Worm (Caenorhabditis elegans): Measurements from ENCODE around the gene hmg-4.

The hmg-4 gene

DNA sequence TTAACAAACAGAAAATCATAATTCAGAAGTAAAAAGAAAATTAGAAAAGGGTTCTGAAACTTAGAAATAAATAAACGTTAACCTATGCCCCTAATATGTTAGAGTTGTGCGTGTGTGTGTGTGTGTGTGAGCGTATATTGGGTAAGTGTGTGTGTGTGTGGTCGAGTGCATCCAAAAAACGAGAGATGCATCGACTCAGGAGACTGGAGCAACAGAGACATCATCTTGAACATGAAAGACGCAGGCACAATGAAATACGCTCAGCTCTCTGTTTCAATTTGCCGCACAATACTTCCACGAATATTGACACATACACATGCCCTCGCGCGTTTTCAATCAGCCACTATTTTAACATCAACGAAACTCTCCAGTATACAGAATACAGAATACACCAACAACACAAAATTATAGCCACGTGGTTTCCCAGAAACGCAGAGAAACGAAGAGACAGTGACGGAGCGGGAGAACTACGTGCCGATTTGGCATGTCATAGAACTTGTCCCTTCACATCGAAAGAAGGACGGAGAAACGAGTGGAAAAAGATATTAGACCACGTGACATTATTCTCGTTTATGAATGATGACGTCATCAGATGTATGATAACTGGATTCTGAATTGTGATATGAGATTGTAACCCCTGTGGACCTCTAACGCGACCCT is 5.1 kb downstream of the hmg-4 start (continued):
- TF ChIP-seq lir-3 (tag; optimal IDR thresholded peaks at IDR 0.05) (no peak), ZK546.5 (tag; optimal IDR thresholded peaks at IDR 0.05) (no peak), ZK337.2 (GFP tag; IDR thresholded peaks at IDR 0.05) (no peak), mep-1 (tag; optimal IDR thresholded peaks at IDR 0.05) (peak; percentile 79), ztf-11 (tag; optimal IDR thresholded peaks at IDR 0.05) (no peak), pha-4 (GFP tag; IDR thresholded peaks at IDR 0.05) (no peak), pha-4 (tag; optimal IDR thresholded peaks at IDR 0.05) (no peak), ctbp-1 (GFP tag; IDR thresholded peaks at IDR 0.05) (no peak), hlh-30 (tag; optimal IDR thresholded peaks at IDR 0.05; ENCODE audit: insufficient read depth) (peak; percentile 96), lim-7 (GFP tag; IDR thresholded peaks at IDR 0.05) (no peak), lin-1 (GFP tag; IDR thresholded peaks at IDR 0.05) (no peak), tag-97 (GFP tag; IDR thresholded peaks at IDR 0.05) (no peak), nhr-25 (tag; optimal IDR thresholded peaks at IDR 0.05; ENCODE audit: borderline replicate concordance, insufficient read depth) (peak; percentile 89), nhr-76 (tag; optimal IDR thresholded peaks at IDR 0.05) (no peak), nhr-48 (tag; optimal IDR thresholded peaks at IDR 0.05) (peak; percentile 89), attf-4 (tag; optimal IDR thresholded peaks at IDR 0.05) (no peak), mxl-2 (GFP tag; conservative IDR thresholded peaks at IDR 0.05) (no peak), lin-29 (GFP tag; IDR thresholded peaks at IDR 0.05) (no peak), Y75B8A.6 (GFP tag; IDR thresholded peaks at IDR 0.05) (no peak), ces-1 (GFP tag; optimal IDR thresholded peaks at IDR 0.05) (no peak), lin-39 (tag; optimal IDR thresholded peaks at IDR 0.05) (no peak), aly-2 (tag; optimal IDR thresholded peaks at IDR 0.05) (no peak), mdt-29 (GFP tag; IDR thresholded peaks at IDR 0.05) (peak; percentile 91), fkh-10 (GFP tag; optimal IDR thresholded peaks at IDR 0.05) (no peak), daf-8 (GFP tag; IDR thresholded peaks at IDR 0.05) (no peak), dve-1 (tag; optimal IDR thresholded peaks at IDR 0.05; ENCODE audit: insufficient read depth) (peak; percentile 86), daf-19 (GFP tag; conservative IDR thresholded peaks at IDR 0.05) (no peak), F37D6.2 (tag; optimal IDR thresholded peaks at IDR 0.05) (no peak)

DNA sequence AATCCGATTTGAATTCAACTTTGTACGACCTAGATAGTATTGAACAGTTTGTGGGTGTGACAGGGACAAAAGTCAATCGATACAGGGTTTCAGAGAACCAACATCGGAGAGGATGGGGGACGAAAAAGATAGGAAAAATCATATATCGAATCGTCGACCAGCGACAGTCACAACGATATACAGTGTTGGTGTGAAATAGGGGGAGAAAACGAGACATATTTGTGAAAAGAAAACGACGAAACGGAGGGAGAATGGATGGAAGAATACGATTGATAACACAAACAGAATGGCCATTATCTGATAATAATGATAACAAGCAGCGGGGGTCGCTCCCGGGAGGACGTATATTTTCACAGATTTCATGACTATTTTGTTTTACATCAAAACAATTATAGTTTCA is 6.0 kb downstream of the hmg-4 start:
- no peak for TF ChIP-seq set-16 (GFP tag; IDR thresholded peaks at IDR 0.05)
- 0 out of 2 replicates have a peak, but pooled peaks have one; percentile 20 for TF ChIP-seq vab-7 (GFP tag; IDR thresholded peaks at IDR 0.05)
- peak; percentile 80 for TF ChIP-seq pqm-1 (tag; optimal IDR thresholded peaks at IDR 0.05)
- TF ChIP-seq hif-1 (tag; optimal IDR thresholded peaks at IDR 0.05) = no peak
- TF ChIP-seq nhr-111 (GFP tag; optimal IDR thresholded peaks at IDR 0.05) = no peak
- TF ChIP-seq hlh-30 (tag; optimal IDR thresholded peaks at IDR 0.05; ENCODE audit: insufficient read depth) = peak; percentile 13
- 0 out of 2 replicates have a peak, but pooled peaks have one; percentile 38 for TF ChIP-seq lin-1 (GFP tag; IDR thresholded peaks at IDR 0.05)
- TF ChIP-seq dpl-1 (GFP tag; optimal IDR thresholded peaks at IDR 0.05) = no peak
- TF ChIP-seq ZK337.2 (GFP tag; IDR thresholded peaks at IDR 0.05) = no peak
- no peak for TF ChIP-seq daf-12 (tag; optimal IDR thresholded peaks at IDR 0.05)
- no peak for TF ChIP-seq ctbp-1 (GFP tag; IDR thresholded peaks at IDR 0.05)
- TF ChIP-seq dmd-8 (GFP tag; IDR thresholded peaks at IDR 0.05) = no peak
- TF ChIP-seq Y75B8A.6 (GFP tag; IDR thresholded peaks at IDR 0.05) = no peak
- TF ChIP-seq ztf-11 (tag; optimal IDR thresholded peaks at IDR 0.05) = no peak
- no peak for TF ChIP-seq nhr-41 (GFP tag; IDR thresholded peaks at IDR 0.05)
- no peak for TF ChIP-seq ceh-44 (GFP tag; IDR thresholded peaks at IDR 0.05)
- no peak for TF ChIP-seq zip-2 (tag; optimal IDR thresholded peaks at IDR 0.05)
- no peak for TF ChIP-seq nhr-25 (tag; optimal IDR thresholded peaks at IDR 0.05; ENCODE audit: borderline replicate concordance, insufficient read depth)
- TF ChIP-seq lin-13 (GFP tag; optimal IDR thresholded peaks at IDR 0.05) = no peak
- TF ChIP-seq ceh-82 (tag; optimal IDR thresholded peaks at IDR 0.05) = no peak
- TF ChIP-seq jun-1 (tag; optimal IDR thresholded peaks at IDR 0.05) = no peak
- no peak for TF ChIP-seq unc-39 (tag; optimal IDR thresholded peaks at IDR 0.05)
- TF ChIP-seq dmd-6 (GFP tag; IDR thresholded peaks at IDR 0.05) = peak; percentile 36; the same call in 1 of the 2 replicates
- no peak for TF ChIP-seq R02D3.7 (tag; optimal IDR thresholded peaks at IDR 0.05)
- TF ChIP-seq fos-1 (tag; optimal IDR thresholded peaks at IDR 0.05) = no peak
- no peak for TF ChIP-seq skn-1 (tag; optimal IDR thresholded peaks at IDR 0.05)
- TF ChIP-seq snpc-4 (tag; optimal IDR thresholded peaks at IDR 0.05) = no peak
- TF ChIP-seq zag-1 (tag; optimal IDR thresholded peaks at IDR 0.05) = no peak
- TF ChIP-seq mxl-3 (GFP tag; optimal IDR thresholded peaks at IDR 0.05) = peak; percentile 71
- TF ChIP-seq aha-1 (tag) = no peak

Measured in whole organism, L4 larva.